Worm (Caenorhabditis elegans) whole organism, L4 larva: Measurements from ENCODE around the gene F10D7.5.

Source experiments
- F44E2.7 ChIP-seq: fragments of 200-800 bp; sonication (Bioruptor generic); IDR thresholded peaks from 2 replicates; pipeline ENCODE4 v2.1.2; 2022; ENCODE audit warnings: missing genetic modification characterization, missing compliant biosample characterization
- T26A8.4 ChIP-seq: fragments of 200-800 bp; sonication (Bioruptor generic); IDR thresholded peaks from 2 replicates; pipeline ENCODE4 v1.3.6; 2022; ENCODE audit warnings: missing genetic modification characterization, missing compliant biosample characterization
- Y105C5A.15 ChIP-seq: fragments of 200-800 bp; sonication (Bioruptor generic); IDR thresholded peaks from 2 replicates; pipeline ENCODE4 v1.3.6; 2022; ENCODE audit warnings: missing genetic modification characterization, missing compliant biosample characterization
- Y48G9A.11 ChIP-seq: fragments of 200-800 bp; sonication (Bioruptor generic); IDR thresholded peaks from 2 replicates; pipeline ENCODE4 v1.3.6; 2022; ENCODE audit warnings: missing genetic modification reagents, missing genetic modification characterization, missing compliant biosample characterization
- aha-1 ChIP-seq: fragments of 150-350 bp; peaks from one replicate; lab custom pipeline; 2014; ENCODE audit warnings: missing biosample characterization, missing genetic modification characterization
- arid-1 ChIP-seq: fragments of 200-800 bp; sonication (Bioruptor generic); conservative IDR thresholded peaks from 2 replicates; pipeline ENCODE4 v1.3.6; 2022; ENCODE audit warnings: missing genetic modification reagents, missing genetic modification characterization, missing compliant biosample characterization
- ceh-20 ChIP-seq: fragments of 200-800 bp; sonication (Bioruptor generic); IDR thresholded peaks from 2 replicates; pipeline ENCODE4 v1.3.6; 2022; ENCODE audit warnings: missing genetic modification reagents, missing genetic modification characterization, missing compliant biosample characterization
- ceh-28 ChIP-seq: fragments of 150-350 bp; optimal IDR thresholded peaks from 2 replicates; lab custom pipeline; 2014; ENCODE audit warnings: missing biosample characterization, missing genetic modification reagents, missing genetic modification characterization
- ceh-32 ChIP-seq: sonication (generic microtip); optimal IDR thresholded peaks from 2 replicates; lab custom pipeline; 2016; ENCODE audit warnings: mild to moderate bottlenecking, missing genetic modification characterization, missing compliant biosample characterization; ENCODE audit not compliant: poor library complexity
- ces-1 ChIP-seq: fragments of 150-350 bp; sonication (generic microtip); optimal IDR thresholded peaks from 4 replicates; lab custom pipeline; 2014; ENCODE audit warnings: missing biosample characterization, missing genetic modification reagents, missing genetic modification characterization
- cey-2 ChIP-seq: sonication (generic microtip); optimal IDR thresholded peaks from 3 replicates; lab custom pipeline; 2017; ENCODE audit warnings: missing genetic modification characterization, mild to moderate bottlenecking, missing compliant biosample characterization, antibody characterized with exemption, borderline replicate concordance; ENCODE audit not compliant: insufficient read depth
- daf-12 ChIP-seq: fragments of 150-350 bp; optimal IDR thresholded peaks from 2 replicates; lab custom pipeline; 2014; ENCODE audit warnings: missing biosample characterization, missing genetic modification reagents, missing genetic modification characterization
- daf-19 ChIP-seq: fragments of 200-800 bp; sonication (Bioruptor generic); conservative IDR thresholded peaks from 2 replicates; pipeline ENCODE4 v1.3.6; 2022; ENCODE audit warnings: missing genetic modification characterization, missing compliant biosample characterization
- dve-1 ChIP-seq: sonication (generic microtip); optimal IDR thresholded peaks from 2 replicates; lab custom pipeline; 2017; ENCODE audit warnings: antibody characterized with exemption, mild to moderate bottlenecking, missing genetic modification characterization, missing compliant biosample characterization; ENCODE audit not compliant: insufficient read depth
- egl-27 ChIP-seq: sonication (generic microtip); optimal IDR thresholded peaks from 3 replicates; lab custom pipeline; 2017; ENCODE audit warnings: missing biosample characterization, missing genetic modification reagents, missing genetic modification characterization
- fkh-10 ChIP-seq: fragments of 150-350 bp; optimal IDR thresholded peaks from 2 replicates; lab custom pipeline; 2014; ENCODE audit warnings: missing biosample characterization, missing genetic modification reagents, missing genetic modification characterization
- fos-1 ChIP-seq: fragments of 150-350 bp; optimal IDR thresholded peaks from 2 replicates; lab custom pipeline; 2014; ENCODE audit warnings: missing biosample characterization, missing genetic modification characterization
- gei-8 ChIP-seq: fragments of 200-800 bp; sonication (Bioruptor generic); optimal IDR thresholded peaks from 2 replicates; lab custom pipeline; 2018; ENCODE audit warnings: mild to moderate bottlenecking, missing genetic modification characterization, missing compliant biosample characterization
- hlh-11 ChIP-seq: fragments of 200-800 bp; sonication (Bioruptor generic); optimal IDR thresholded peaks from 2 replicates; lab custom pipeline; 2018; ENCODE audit warnings: mild to moderate bottlenecking, missing genetic modification characterization, missing compliant biosample characterization
- lin-1 ChIP-seq: fragments of 200-800 bp; sonication (Bioruptor generic); IDR thresholded peaks from 2 replicates; pipeline ENCODE4 v1.3.6; 2022; ENCODE audit warnings: missing genetic modification reagents, missing genetic modification characterization, missing compliant biosample characterization
- lin-15B ChIP-seq: fragments of 150-350 bp; sonication (generic microtip); optimal IDR thresholded peaks from 3 replicates; lab custom pipeline; 2014; ENCODE audit warnings: missing biosample characterization, missing genetic modification characterization
- lin-29 ChIP-seq: fragments of 200-800 bp; sonication (Bioruptor generic); IDR thresholded peaks from 2 replicates; pipeline ENCODE4 v1.3.6; 2022; ENCODE audit warnings: missing genetic modification reagents, missing genetic modification characterization, missing compliant biosample characterization
- lin-38 ChIP-seq: fragments of 200-800 bp; sonication (Bioruptor generic); IDR thresholded peaks from 2 replicates; pipeline ENCODE4 v1.3.6; 2022; ENCODE audit warnings: missing genetic modification reagents, missing genetic modification characterization, missing compliant biosample characterization
- lsy-2 ChIP-seq, 2 experiments: fragments of 150-350 bp in 1 of 2; sonication (generic microtip) in 1 of 2; optimal IDR thresholded peaks; 2 replicates each; lab custom pipeline; 2014 to 2017; ENCODE audit warnings: missing biosample characterization in 2 of 2, missing genetic modification characterization in 2 of 2
- mdt-29 ChIP-seq: fragments of 200-800 bp; sonication (Bioruptor generic); IDR thresholded peaks from 2 replicates; pipeline ENCODE4 v1.3.6; 2022; ENCODE audit warnings: missing genetic modification reagents, missing genetic modification characterization, missing compliant biosample characterization
- nhr-111 ChIP-seq: fragments of 200-800 bp; sonication (Bioruptor generic); optimal IDR thresholded peaks from 2 replicates; lab custom pipeline; 2018; ENCODE audit warnings: mild to moderate bottlenecking, missing genetic modification characterization, missing compliant biosample characterization
- nhr-25 ChIP-seq: sonication (generic microtip); optimal IDR thresholded peaks from 2 replicates; lab custom pipeline; 2017; ENCODE audit warnings: missing genetic modification characterization, mild to moderate bottlenecking, missing compliant biosample characterization, antibody characterized with exemption, moderate library complexity, borderline replicate concordance; ENCODE audit not compliant: insufficient read depth
- nhr-28 ChIP-seq: fragments of 150-350 bp; optimal IDR thresholded peaks from 2 replicates; lab custom pipeline; 2014; ENCODE audit warnings: missing biosample characterization, missing genetic modification characterization
- nhr-41 ChIP-seq: fragments of 200-800 bp; sonication (Bioruptor generic); IDR thresholded peaks from 2 replicates; pipeline ENCODE4 v1.3.6; 2022; ENCODE audit warnings: missing genetic modification reagents, missing genetic modification characterization, missing compliant biosample characterization
- nhr-48 ChIP-seq: sonication (generic microtip); optimal IDR thresholded peaks from 2 replicates; lab custom pipeline; 2016; ENCODE audit warnings: mild to moderate bottlenecking, missing genetic modification characterization, missing compliant biosample characterization
- nhr-6 ChIP-seq: fragments of 150-350 bp; optimal IDR thresholded peaks from 2 replicates; lab custom pipeline; 2014; ENCODE audit warnings: missing biosample characterization, missing genetic modification characterization
- nhr-76 ChIP-seq: fragments of 150-350 bp; optimal IDR thresholded peaks from 2 replicates; lab custom pipeline; 2014; ENCODE audit warnings: missing biosample characterization, missing genetic modification characterization
- php-3 ChIP-seq: fragments of 200-800 bp; sonication (Bioruptor generic); IDR thresholded peaks from 2 replicates; pipeline ENCODE4 v1.3.6; 2022; ENCODE audit warnings: missing genetic modification reagents, missing genetic modification characterization, missing compliant biosample characterization
- sdz-12 ChIP-seq: fragments of 200-800 bp; sonication (Bioruptor generic); optimal IDR thresholded peaks from 2 replicates; lab custom pipeline; 2018; ENCODE audit warnings: mild to moderate bottlenecking, missing genetic modification characterization, missing compliant biosample characterization
- snpc-4 ChIP-seq: fragments of 150-350 bp; optimal IDR thresholded peaks from 2 replicates; lab custom pipeline; 2014; ENCODE audit warnings: missing biosample characterization, missing genetic modification characterization
- tag-97 ChIP-seq: fragments of 200-800 bp; sonication (Bioruptor generic); IDR thresholded peaks from 2 replicates; pipeline ENCODE4 v1.3.6; 2022; ENCODE audit warnings: missing genetic modification characterization, missing compliant biosample characterization
- unc-62 ChIP-seq, 3 experiments: fragments of 150-350 bp in 1 of 3; sonication (generic microtip); optimal IDR thresholded peaks in 2 of 3; peaks in 1 of 3; 1 replicate in 1 of 3; 2 replicates in 2 of 3; lab custom pipeline; 2014 to 2017; ENCODE audit warnings: missing biosample characterization in 3 of 3, missing genetic modification characterization in 3 of 3, missing genetic modification reagents in 3 of 3, missing genotype in 1 of 3
- vab-7 ChIP-seq: fragments of 200-800 bp; sonication (Bioruptor generic); IDR thresholded peaks from 2 replicates; pipeline ENCODE4 v1.3.6; 2022; ENCODE audit warnings: missing genetic modification reagents, missing genetic modification characterization, missing compliant biosample characterization
- ztf-7 ChIP-seq: fragments of 150-350 bp; optimal IDR thresholded peaks from 2 replicates; lab custom pipeline; 2014; ENCODE audit warnings: missing biosample characterization, missing genetic modification characterization

The F10D7.5 gene

DNA sequence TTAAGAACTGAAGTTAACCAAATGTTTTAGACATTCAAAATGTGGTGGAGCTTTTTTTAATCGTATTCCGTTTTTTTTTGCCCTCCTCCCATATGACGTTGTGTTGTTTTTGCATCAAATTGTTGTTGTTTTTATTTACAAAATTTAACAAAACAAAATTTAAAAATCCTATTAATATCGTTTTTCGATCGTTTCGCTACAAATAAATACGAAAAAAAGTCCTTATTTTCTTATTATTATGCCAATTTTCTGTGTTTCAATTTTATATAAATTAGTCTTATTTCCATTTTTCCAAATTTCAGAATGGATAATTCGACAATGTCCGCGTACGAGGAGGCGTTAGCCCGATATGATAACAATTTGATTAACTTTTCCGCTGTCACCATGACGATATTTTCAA lies 32.0 kb downstream of the F10D7.5 start, which contains the start of gene npr-36:
Gene npr-36 (plus strand): TSS at position 301 of the 400 bp plus-strand sequence.
- TF ChIP-seq unc-62 (GFP tag; optimal IDR thresholded peaks at IDR 0.05 in 1 of 2; lab: Kevin White, UChicago): peak in 1 of 2 experiments; percentile 77
- TF ChIP-seq unc-62 (tag; optimal IDR thresholded peaks at IDR 0.05; lab: Kevin White, UChicago): no peak
- no peak for TF ChIP-seq daf-12 (tag; lab: Kevin White, UChicago)

DNA sequence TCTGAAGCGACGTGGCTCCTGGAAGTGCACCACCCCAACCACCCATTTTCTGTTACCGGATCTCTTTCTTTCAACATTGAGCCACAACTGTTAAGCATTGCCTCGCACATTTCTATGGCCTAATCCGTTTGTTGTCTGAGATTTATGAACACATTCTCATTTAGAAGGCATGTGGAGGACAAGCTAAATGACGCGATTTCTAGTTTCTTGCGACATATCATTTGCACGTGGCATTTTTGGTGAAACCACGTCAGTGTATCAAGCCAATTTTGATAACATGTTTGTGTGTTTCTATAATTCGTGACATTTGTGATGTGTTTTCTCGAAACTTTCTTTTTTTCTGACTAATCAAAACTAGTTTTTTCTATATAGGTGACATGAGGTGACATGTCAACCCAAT lies 34.7 kb downstream of the F10D7.5 start:
- TF ChIP-seq nhr-111: no peak
- TF ChIP-seq daf-19: no peak
- no peak for TF ChIP-seq hlh-11 (tag; lab: Kevin White, UChicago)
- no peak for TF ChIP-seq vab-7 (GFP tag; lab: Robert Waterston, UW)
- no peak for TF ChIP-seq nhr-76
- TF ChIP-seq nhr-25 (tag; lab: Kevin White, UChicago): no peak
- no peak for TF ChIP-seq mdt-29 (GFP tag; lab: Robert Waterston, UW)
- TF ChIP-seq nhr-48 (tag; lab: Kevin White, UChicago): no peak
- TF ChIP-seq lin-38: no peak
- TF ChIP-seq cey-2: no peak
- TF ChIP-seq T26A8.4: no peak
- no peak for TF ChIP-seq egl-27 (tag; lab: Kevin White, UChicago)
- no peak for TF ChIP-seq tag-97 (GFP tag; lab: Robert Waterston, UW)
- no peak for TF ChIP-seq lin-29 (GFP tag; lab: Robert Waterston, UW)
- TF ChIP-seq F44E2.7: no peak
- TF ChIP-seq nhr-6 (tag; lab: Kevin White, UChicago): no peak
- TF ChIP-seq lin-1 (GFP tag; lab: Robert Waterston, UW): no peak

DNA sequence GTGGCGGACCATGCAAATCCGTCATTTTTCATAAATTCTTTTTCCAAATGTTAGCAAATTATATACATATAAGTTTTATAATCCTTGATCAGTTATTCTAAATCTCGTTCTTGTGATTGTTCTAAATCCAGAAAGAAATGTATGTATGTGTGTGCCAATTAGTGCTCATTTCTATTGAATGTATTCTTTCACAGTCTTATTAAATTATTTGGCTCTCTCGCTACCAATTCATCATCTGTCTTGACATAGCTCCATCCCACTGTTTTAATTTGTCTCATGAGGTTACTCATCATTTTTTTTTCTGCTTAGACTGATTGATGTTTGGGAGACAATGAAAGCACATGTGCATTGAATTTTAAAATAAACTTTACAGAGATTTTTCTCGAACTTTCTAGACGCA lies 36.0 kb downstream of the F10D7.5 start:
- TF ChIP-seq ceh-28 (tag; lab: Kevin White, UChicago): no peak
- TF ChIP-seq ces-1 (GFP tag; lab: Kevin White, UChicago): no peak
- TF ChIP-seq gei-8 (GFP tag; lab: Kevin White, UChicago): no peak
- TF ChIP-seq sdz-12 (GFP tag; lab: Kevin White, UChicago): no peak
- no peak for TF ChIP-seq nhr-41 (GFP tag; lab: Robert Waterston, UW)
- no peak for TF ChIP-seq Y105C5A.15 (GFP tag; lab: Robert Waterston, UW)
- no peak for TF ChIP-seq lin-15B (tag; lab: Kevin White, UChicago)
- TF ChIP-seq ceh-20 (GFP tag; lab: Robert Waterston, UW): no peak
- TF ChIP-seq lin-38: no peak
- no peak for TF ChIP-seq Y48G9A.11 (GFP tag; lab: Robert Waterston, UW)
- TF ChIP-seq dve-1 (tag; lab: Kevin White, UChicago): no peak
- TF ChIP-seq ceh-32 (tag; lab: Kevin White, UChicago): no peak
- no peak for TF ChIP-seq unc-62 (GFP tag; optimal IDR thresholded peaks at IDR 0.05 in 1 of 2; lab: Kevin White, UChicago)
- no peak for TF ChIP-seq unc-62 (tag; optimal IDR thresholded peaks at IDR 0.05; lab: Kevin White, UChicago)

DNA sequence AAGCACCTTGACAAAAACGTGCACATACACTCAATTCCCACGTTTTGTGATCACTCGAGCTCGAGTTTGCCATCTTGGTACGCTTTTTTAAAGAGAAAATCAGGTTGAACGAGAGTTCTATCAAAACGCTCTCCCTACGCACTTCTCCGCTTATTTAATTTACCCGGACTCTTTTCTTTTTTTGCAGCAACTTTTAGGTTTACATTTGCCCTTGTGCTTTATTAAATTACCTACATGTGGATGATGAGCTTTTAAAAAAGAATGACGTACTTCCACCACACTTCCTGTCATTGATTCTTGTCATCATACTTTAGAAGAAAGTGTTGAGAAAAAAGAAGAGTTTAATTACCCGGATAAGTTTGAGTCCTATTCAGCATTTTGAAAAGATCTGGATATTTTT lies 39.3 kb downstream of the F10D7.5 start:
- TF ChIP-seq php-3 (GFP tag; lab: Robert Waterston, UW) (no peak), ztf-7 (tag; lab: Kevin White, UChicago) (no peak), fos-1 (tag; lab: Kevin White, UChicago) (no peak), aha-1 (peak; percentile 19), nhr-28 (tag; lab: Kevin White, UChicago) (no peak), fkh-10 (peak; percentile 48), arid-1 (GFP tag; lab: Robert Waterston, UW) (no peak), snpc-4 (tag; lab: Kevin White, UChicago) (no peak), ces-1 (GFP tag; lab: Kevin White, UChicago) (peak; percentile 78), lsy-2 (tag; optimal IDR thresholded peaks at IDR 0.05; lab: Kevin White, UChicago) (no peak)
- TF ChIP-seq, all 104 proteins: peak for 3
